Worm (Caenorhabditis elegans) whole organism, L3 larva: ENCODE results near the gene dgk-3.

Source experiments
- sea-2 ChIP-seq: fragments of 150-350 bp; sonication (generic microtip); optimal IDR thresholded peaks from 4 replicates; lab custom pipeline; 2014; ENCODE audit warnings: missing biosample characterization, missing genetic modification reagents, missing genetic modification characterization
- snpc-4 ChIP-seq: fragments of 150-350 bp; optimal IDR thresholded peaks from 2 replicates; lab custom pipeline; 2014; ENCODE audit warnings: missing biosample characterization, missing genetic modification characterization

ce11 chrIII:9162634-9163118 lies at the start of gene dgk-3:
- TF ChIP-seq snpc-4 (tag; lab: Kevin White, UChicago) (no peak), sea-2 (GFP tag; lab: Kevin White, UChicago) (no peak)
